Worm (Caenorhabditis elegans) whole organism, L2 larva: ENCODE measurements around the gene F10C1.8.

Source experiments
- C34F6.9 ChIP-seq: fragments of 150-350 bp; optimal IDR thresholded peaks from 2 replicates; lab custom pipeline; 2014; ENCODE audit warnings: missing biosample characterization, missing genetic modification characterization
- F13H6.1 ChIP-seq: sonication (generic microtip); optimal IDR thresholded peaks from 2 replicates; lab custom pipeline; 2016; ENCODE audit warnings: missing genetic modification characterization, missing compliant biosample characterization
- Y55F3AM.14 ChIP-seq: fragments of 200-800 bp; sonication (Bioruptor generic); optimal IDR thresholded peaks from 2 replicates; lab custom pipeline; 2018; ENCODE audit warnings: mild to moderate bottlenecking, missing genetic modification characterization, missing compliant biosample characterization
- ZK546.5 ChIP-seq: sonication (generic microtip); optimal IDR thresholded peaks from 2 replicates; lab custom pipeline; 2017; ENCODE audit warnings: missing biosample characterization, missing genetic modification characterization
- alr-1 ChIP-seq: fragments of 150-350 bp; optimal IDR thresholded peaks from 2 replicates; lab custom pipeline; 2014; ENCODE audit warnings: missing biosample characterization, missing genetic modification characterization
- ama-1 ChIP-seq: fragments of 150-350 bp; optimal IDR thresholded peaks from 2 replicates; lab custom pipeline; 2018; ENCODE audit warnings: inconsistent platforms
- ceh-82 ChIP-seq: fragments of 150-350 bp; optimal IDR thresholded peaks from 2 replicates; lab custom pipeline; 2014; ENCODE audit warnings: missing biosample characterization, missing genetic modification characterization
- dmd-4 ChIP-seq: sonication (generic microtip); optimal IDR thresholded peaks from 2 replicates; lab custom pipeline; 2017; ENCODE audit warnings: missing biosample characterization, missing genetic modification characterization
- egl-27 ChIP-seq: sonication (generic microtip); optimal IDR thresholded peaks from 3 replicates; lab custom pipeline; 2017; ENCODE audit warnings: missing biosample characterization, missing genetic modification reagents, missing genetic modification characterization
- elt-1 ChIP-seq: fragments of 150-350 bp; optimal IDR thresholded peaks from 2 replicates; lab custom pipeline; 2014; ENCODE audit warnings: missing biosample characterization, missing genetic modification characterization
- elt-3 ChIP-seq: sonication (generic microtip); optimal IDR thresholded peaks from 2 replicates; lab custom pipeline; 2017; ENCODE audit warnings: missing biosample characterization, missing genetic modification characterization
- fos-1 ChIP-seq: fragments of 150-350 bp; optimal IDR thresholded peaks from 2 replicates; lab custom pipeline; 2014; ENCODE audit warnings: missing biosample characterization, missing genetic modification characterization
- gmeb-1 ChIP-seq: fragments of 150-350 bp; optimal IDR thresholded peaks from 2 replicates; lab custom pipeline; 2014; ENCODE audit warnings: missing biosample characterization, missing genetic modification characterization
- lin-11 ChIP-seq: fragments of 150-350 bp; sonication (generic microtip); optimal IDR thresholded peaks from 2 replicates; lab custom pipeline; 2014; ENCODE audit warnings: missing biosample characterization, missing genetic modification characterization, inconsistent platforms, mixed read lengths
- lin-39 ChIP-seq: fragments of 150-350 bp; optimal IDR thresholded peaks from 2 replicates; lab custom pipeline; 2014; ENCODE audit warnings: missing biosample characterization, missing genetic modification reagents, missing genetic modification characterization
- lsy-2 ChIP-seq, 2 experiments: fragments of 150-350 bp in 1 of 2; sonication (generic microtip) in 1 of 2; optimal IDR thresholded peaks; 2 replicates each; lab custom pipeline; 2014 to 2017; ENCODE audit warnings: missing biosample characterization in 2 of 2, missing genetic modification characterization in 2 of 2
- mab-5 ChIP-seq: fragments of 150-350 bp; optimal IDR thresholded peaks from 2 replicates; lab custom pipeline; 2014; ENCODE audit warnings: missing biosample characterization, missing genetic modification characterization
- mbf-1 ChIP-seq: sonication (generic microtip); optimal IDR thresholded peaks from 2 replicates; lab custom pipeline; 2017; ENCODE audit warnings: missing biosample characterization, missing genetic modification characterization
- mdl-1 ChIP-seq, 2 experiments: fragments of 150-350 bp in 1 of 2; sonication (generic microtip) in 1 of 2; optimal IDR thresholded peaks; 2 replicates each; lab custom pipeline; 2017; ENCODE audit warnings: missing biosample characterization in 2 of 2, missing genetic modification characterization in 2 of 2
- nhr-10 ChIP-seq: sonication (generic microtip); optimal IDR thresholded peaks from 2 replicates; lab custom pipeline; 2017; ENCODE audit warnings: missing biosample characterization, missing genetic modification characterization
- nhr-11 ChIP-seq: fragments of 150-350 bp; optimal IDR thresholded peaks from 2 replicates; lab custom pipeline; 2014; ENCODE audit warnings: missing biosample characterization, missing genetic modification characterization
- nhr-12 ChIP-seq: fragments of 150-350 bp; optimal IDR thresholded peaks from 2 replicates; lab custom pipeline; 2014; ENCODE audit warnings: missing biosample characterization, missing genetic modification characterization
- nhr-129 ChIP-seq: fragments of 150-350 bp; optimal IDR thresholded peaks from 2 replicates; lab custom pipeline; 2014; ENCODE audit warnings: missing biosample characterization, missing genetic modification characterization
- nhr-21 ChIP-seq: fragments of 150-350 bp; optimal IDR thresholded peaks from 2 replicates; lab custom pipeline; 2014; ENCODE audit warnings: missing biosample characterization, missing genetic modification characterization
- nhr-23 ChIP-seq: fragments of 150-350 bp; optimal IDR thresholded peaks from 2 replicates; lab custom pipeline; 2014; ENCODE audit warnings: missing biosample characterization, missing genetic modification reagents, missing genetic modification characterization
- nhr-25 ChIP-seq: fragments of 150-350 bp; sonication (generic microtip); optimal IDR thresholded peaks from 3 replicates; lab custom pipeline; 2014; ENCODE audit warnings: missing biosample characterization, missing genetic modification characterization
- nhr-77 ChIP-seq: fragments of 150-350 bp; optimal IDR thresholded peaks from 2 replicates; lab custom pipeline; 2014; ENCODE audit warnings: missing biosample characterization, missing genetic modification characterization
- peb-1 ChIP-seq: fragments of 150-350 bp; optimal IDR thresholded peaks from 2 replicates; lab custom pipeline; 2014; ENCODE audit warnings: missing biosample characterization, missing genetic modification characterization
- sem-4 ChIP-seq: fragments of 150-350 bp; optimal IDR thresholded peaks from 2 replicates; lab custom pipeline; 2014; ENCODE audit warnings: missing biosample characterization, missing genetic modification reagents, missing genetic modification characterization
- sma-3 ChIP-seq: sonication (generic microtip); optimal IDR thresholded peaks from 2 replicates; lab custom pipeline; 2016; ENCODE audit warnings: missing genetic modification reagents, missing genetic modification characterization, missing compliant biosample characterization
- sma-9 ChIP-seq, 2 experiments: fragments of 150-350 bp in 1 of 2; sonication (generic microtip) in 1 of 2; optimal IDR thresholded peaks; 2 replicates each; lab custom pipeline; 2014 to 2016; ENCODE audit warnings: missing genetic modification characterization in 2 of 2, mild to moderate bottlenecking in 1 of 2, missing biosample characterization in 1 of 2, missing compliant biosample characterization in 1 of 2, missing genetic modification reagents in 1 of 2, moderate library complexity in 1 of 2
- unc-55 ChIP-seq: fragments of 150-350 bp; sonication (generic microtip); optimal IDR thresholded peaks from 3 replicates; lab custom pipeline; 2014; ENCODE audit warnings: missing biosample characterization, missing genetic modification reagents, missing genetic modification characterization
- unc-62 ChIP-seq: fragments of 150-350 bp; optimal IDR thresholded peaks from 2 replicates; lab custom pipeline; 2014; ENCODE audit warnings: missing biosample characterization, missing genetic modification reagents, missing genetic modification characterization
- zag-1 ChIP-seq: fragments of 150-350 bp; optimal IDR thresholded peaks from 2 replicates; lab custom pipeline; 2014; ENCODE audit warnings: missing biosample characterization, missing genetic modification characterization
- ztf-1 ChIP-seq: fragments of 200-800 bp; sonication (Bioruptor generic); conservative IDR thresholded peaks from 2 replicates; pipeline ENCODE4 v1.3.6; 2022; ENCODE audit warnings: missing genetic modification characterization, missing compliant biosample characterization
- ztf-4 ChIP-seq: fragments of 150-350 bp; optimal IDR thresholded peaks from 2 replicates; lab custom pipeline; 2014; ENCODE audit warnings: missing biosample characterization, missing genetic modification characterization

The F10C1.8 gene

DNA sequence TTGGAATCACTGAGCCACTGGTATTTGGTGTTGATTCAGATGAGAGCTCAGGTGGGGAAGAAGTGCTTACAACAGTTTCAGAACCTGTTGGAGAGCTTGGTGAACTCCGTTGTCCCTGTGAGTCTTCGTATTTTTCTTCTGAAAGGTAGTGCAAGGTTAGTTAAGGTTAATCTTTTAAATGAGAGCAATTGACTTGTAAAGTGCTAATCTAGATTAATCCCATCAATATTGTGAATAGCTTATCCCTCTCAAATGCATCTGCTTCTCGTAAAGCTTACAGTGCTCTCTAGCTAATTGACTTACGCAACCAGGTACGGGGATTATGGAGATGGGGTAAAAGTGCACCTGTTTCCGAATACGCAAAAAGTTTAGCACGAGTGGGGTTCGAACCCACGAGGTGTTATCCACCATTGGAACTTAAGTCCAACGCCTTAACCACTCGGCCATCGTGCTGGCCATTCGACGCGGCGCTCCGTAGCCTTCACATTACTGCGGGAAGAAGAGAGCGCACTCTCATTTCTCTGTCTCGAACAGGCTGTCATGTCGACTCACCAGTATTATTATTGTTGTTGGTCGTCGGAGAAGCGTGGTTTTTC is 18.4 kb downstream of the F10C1.8 start (continued):
- no peak for TF ChIP-seq unc-55 (GFP tag; lab: Kevin White, UChicago)
- TF ChIP-seq C34F6.9 (tag; lab: Kevin White, UChicago), result peak; percentile 37
- no peak for TF ChIP-seq mdl-1 (tag; optimal IDR thresholded peaks at IDR 0.05; lab: Kevin White, UChicago)
- TF ChIP-seq nhr-23 (tag; lab: Kevin White, UChicago), result no peak
- no peak for TF ChIP-seq unc-62 (GFP tag; lab: Kevin White, UChicago)
- TF ChIP-seq alr-1, result no peak
- TF ChIP-seq zag-1 (tag; lab: Kevin White, UChicago), result no peak
- no peak for TF ChIP-seq ceh-82 (tag; lab: Kevin White, UChicago)
- peak; percentile 79 for TF ChIP-seq nhr-129 (tag; lab: Kevin White, UChicago)
- TF ChIP-seq nhr-77 (tag; lab: Kevin White, UChicago), result no peak

DNA sequence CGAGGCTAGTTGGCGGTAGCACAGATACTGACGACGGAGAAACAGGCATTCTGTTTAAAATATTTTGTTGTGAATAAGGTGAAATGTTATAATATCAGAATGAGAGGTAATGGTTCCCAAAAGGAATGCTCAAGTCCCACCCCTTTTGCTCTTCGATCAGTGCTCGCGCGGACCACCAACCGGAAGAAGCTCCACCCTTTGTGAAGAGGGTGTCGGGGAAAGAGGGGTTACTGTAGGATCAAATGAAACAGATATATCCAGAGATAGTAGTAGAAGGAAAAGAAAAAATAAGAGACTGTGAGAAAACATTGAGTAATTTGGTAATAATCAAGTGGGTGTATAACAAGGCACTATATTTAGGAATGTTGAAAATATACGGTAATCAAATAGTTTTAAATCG is 19.9 kb downstream of the F10C1.8 start, which contains the start of the genes dmd-5 and F10C1.1:
TSS of gene dmd-5 (minus strand) at position 101 of the 400 bp plus-strand sequence.
TSS of gene F10C1.1 (plus strand) at position 110 of the 400 bp plus-strand sequence.
- TF ChIP-seq sem-4 (no peak), ztf-4 (tag; lab: Kevin White, UChicago) (no peak), ZK546.5 (tag; lab: Kevin White, UChicago) (no peak), nhr-77 (tag; lab: Kevin White, UChicago) (no peak), dmd-4 (tag; lab: Kevin White, UChicago) (no peak), peb-1 (tag; lab: Kevin White, UChicago) (no peak), lsy-2 (tag; optimal IDR thresholded peaks at IDR 0.05; lab: Kevin White, UChicago) (no peak), mbf-1 (tag; lab: Kevin White, UChicago) (no peak), lin-11 (tag; lab: Kevin White, UChicago) (no peak), lin-39 (no peak), sma-9 (GFP tag; optimal IDR thresholded peaks at IDR 0.05; lab: Kevin White, UChicago) (no peak), sma-9 (tag; optimal IDR thresholded peaks at IDR 0.05; lab: Kevin White, UChicago) (no peak), unc-55 (GFP tag; lab: Kevin White, UChicago) (no peak), nhr-25 (tag; lab: Kevin White, UChicago) (no peak), sma-3 (GFP tag; lab: Kevin White, UChicago) (no peak), nhr-21 (tag; lab: Kevin White, UChicago) (no peak), egl-27 (tag; lab: Kevin White, UChicago) (no peak), mab-5 (no peak), zag-1 (tag; lab: Kevin White, UChicago) (no peak)
- TF ChIP-seq, all 48 proteins: peak for 0

DNA sequence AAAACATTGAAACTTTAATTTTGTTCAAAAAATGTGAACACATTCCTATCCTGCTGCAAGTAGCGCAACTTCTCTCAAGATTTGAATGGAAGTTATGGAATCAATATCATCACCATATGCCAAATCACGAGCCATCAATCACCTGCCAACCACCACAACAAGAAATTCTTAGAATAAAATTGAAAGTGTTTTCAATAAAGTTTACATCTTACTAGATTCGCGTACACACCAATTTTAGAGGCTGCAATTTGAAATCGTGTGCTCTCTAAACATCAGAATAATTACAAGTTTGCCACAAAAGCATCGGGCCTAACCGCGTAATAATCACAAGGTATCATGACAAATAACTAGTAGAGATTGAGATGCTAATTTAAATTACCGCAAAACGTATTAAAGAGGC is 20.6 kb downstream of the F10C1.8 start:
- TF ChIP-seq nhr-12 (tag; lab: Kevin White, UChicago) (no peak), lin-39 (no peak), elt-3 (no peak)

DNA sequence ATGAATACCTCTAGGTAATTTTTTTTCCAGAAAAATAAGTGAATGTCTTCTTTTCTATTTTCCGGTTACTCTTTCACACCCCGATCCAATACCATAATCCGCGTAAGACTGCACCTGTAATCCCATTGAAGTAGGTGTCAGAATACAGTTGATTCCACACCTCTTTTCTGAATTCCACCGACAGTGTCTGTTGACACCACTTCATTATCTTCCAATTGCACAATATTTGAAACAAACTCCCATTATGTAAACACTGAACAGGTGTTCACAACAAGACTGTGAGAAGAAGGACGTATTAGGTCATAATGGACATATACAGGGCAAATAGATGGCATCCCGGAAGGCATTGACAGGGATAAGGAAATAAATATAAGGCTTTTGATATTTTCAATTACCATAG is 23.1 kb downstream of the F10C1.8 start:
- TF ChIP-seq mab-5 (no peak), ama-1 (no peak), elt-1 (tag; lab: Kevin White, UChicago) (no peak), ztf-1 (GFP tag; lab: Robert Waterston, UW) (no peak), unc-55 (GFP tag; lab: Kevin White, UChicago) (no peak), ztf-4 (tag; lab: Kevin White, UChicago) (no peak), nhr-10 (tag; lab: Kevin White, UChicago) (no peak), lin-11 (tag; lab: Kevin White, UChicago) (no peak), gmeb-1 (tag; lab: Kevin White, UChicago) (no peak), ceh-82 (tag; lab: Kevin White, UChicago) (no peak)

DNA sequence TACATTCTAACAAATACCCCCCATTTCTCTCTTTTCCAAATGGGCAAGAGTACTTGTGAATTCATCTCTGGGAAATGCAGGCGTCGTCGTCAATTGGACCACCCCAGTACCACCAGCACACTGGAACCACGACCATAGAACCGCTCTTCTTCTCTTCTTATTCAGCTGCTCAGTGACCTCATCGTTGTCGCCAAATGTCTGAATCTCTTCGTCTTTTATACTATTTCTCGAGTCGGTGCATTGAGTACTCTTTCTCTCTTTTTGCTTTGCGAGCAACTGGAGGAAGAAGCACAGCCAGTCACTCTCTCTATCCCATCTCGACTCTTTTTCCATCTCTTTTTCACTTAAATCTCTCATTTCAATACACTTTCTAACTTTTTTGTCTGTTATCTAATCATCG is 25.6 kb downstream of the F10C1.8 start:
- TF ChIP-seq nhr-129 (tag; lab: Kevin White, UChicago) (peak; percentile 56), unc-55 (GFP tag; lab: Kevin White, UChicago) (peak; percentile 60), Y55F3AM.14 (GFP tag; lab: Kevin White, UChicago) (no peak), nhr-11 (tag; lab: Kevin White, UChicago) (no peak), sma-9 (GFP tag; optimal IDR thresholded peaks at IDR 0.05; lab: Kevin White, UChicago) (peak; percentile 31), sma-9 (tag; optimal IDR thresholded peaks at IDR 0.05; lab: Kevin White, UChicago) (no peak), F13H6.1 (tag; lab: Kevin White, UChicago) (peak; percentile 48), fos-1 (peak; percentile 1), C34F6.9 (tag; lab: Kevin White, UChicago) (peak; percentile 57), lsy-2 (tag; optimal IDR thresholded peaks at IDR 0.05; lab: Kevin White, UChicago) (peak in 1 of 2 experiments; percentile 50), gmeb-1 (tag; lab: Kevin White, UChicago) (no peak), zag-1 (tag; lab: Kevin White, UChicago) (peak; percentile 74)
